Worm (Caenorhabditis elegans): Measurements from ENCODE around the gene D2023.3.

The D2023.3 gene

DNA sequence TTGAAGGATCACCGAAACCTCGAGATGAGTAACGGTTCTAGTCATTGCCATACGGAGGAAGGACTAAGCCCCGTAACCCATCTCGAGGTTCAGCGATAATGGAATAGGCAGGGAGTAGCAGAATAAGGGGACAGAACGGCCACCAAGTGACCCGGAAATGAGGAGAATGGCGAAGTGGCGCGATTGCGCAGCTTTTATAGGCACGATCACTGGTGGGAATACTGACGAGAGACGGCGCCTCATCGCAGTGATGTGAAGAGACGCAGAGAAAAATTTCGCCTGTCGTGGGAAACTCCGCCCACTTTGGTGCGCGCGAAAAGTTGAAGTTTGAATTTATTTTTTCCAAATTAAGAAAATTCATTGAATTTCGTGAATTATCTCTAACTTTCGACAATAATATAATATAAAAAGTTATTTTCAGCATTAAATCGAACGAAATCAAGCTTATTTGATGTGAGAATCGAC, 41.7 kb downstream of the D2023.3 start, which contains the start of gene F55A11.4 (continued):
- TF ChIP-seq F44E2.7 (GFP tag; IDR thresholded peaks at IDR 0.05) (no peak), ztf-11 (tag; optimal IDR thresholded peaks at IDR 0.05) (no peak), unc-62 (GFP tag; optimal IDR thresholded peaks at IDR 0.05 in 1 of 2) (no peak), unc-62 (tag; optimal IDR thresholded peaks at IDR 0.05) (no peak), snpc-4 (tag; optimal IDR thresholded peaks at IDR 0.05) (no peak), ceh-32 (tag; optimal IDR thresholded peaks at IDR 0.05; ENCODE audit: poor library complexity) (no peak), vab-7 (GFP tag; IDR thresholded peaks at IDR 0.05) (0 out of 2 replicates have a peak, but pooled peaks have one; percentile 16), unc-130 (GFP tag; optimal IDR thresholded peaks at IDR 0.05) (peak; percentile 33), F10B5.3 (tag; optimal IDR thresholded peaks at IDR 0.05) (no peak), dmd-8 (GFP tag; IDR thresholded peaks at IDR 0.05) (no peak), mdt-29 (GFP tag; IDR thresholded peaks at IDR 0.05) (no peak), mdl-1 (tag; optimal IDR thresholded peaks at IDR 0.05) (no peak), ama-1 (optimal IDR thresholded peaks at IDR 0.05) (peak; percentile 82), dpl-1 (GFP tag; optimal IDR thresholded peaks at IDR 0.05) (no peak), ctbp-1 (GFP tag; IDR thresholded peaks at IDR 0.05) (no peak), lin-13 (GFP tag; optimal IDR thresholded peaks at IDR 0.05) (no peak), lsy-2 (tag; optimal IDR thresholded peaks at IDR 0.05) (no peak), nhr-76 (tag; optimal IDR thresholded peaks at IDR 0.05) (no peak), Y48G9A.11 (GFP tag; IDR thresholded peaks at IDR 0.05) (no peak), nhr-48 (tag; optimal IDR thresholded peaks at IDR 0.05) (no peak)

ce11 chrV:11769646-11770045, 42.2 kb downstream of the D2023.3 start:
- no peak for TF ChIP-seq spr-1 (tag; optimal IDR thresholded peaks at IDR 0.05)
- TF ChIP-seq unc-62 (GFP tag; optimal IDR thresholded peaks at IDR 0.05 in 1 of 2) = peak in 1 of 2 experiments; percentile 92
- no peak for TF ChIP-seq unc-62 (tag; optimal IDR thresholded peaks at IDR 0.05)
- no peak for TF ChIP-seq T20F7.1 (GFP tag; optimal IDR thresholded peaks at IDR 0.05)
- TF ChIP-seq lin-13 (GFP tag; optimal IDR thresholded peaks at IDR 0.05) = no peak
- no peak for TF ChIP-seq R02D3.7 (tag; optimal IDR thresholded peaks at IDR 0.05)
- TF ChIP-seq dpl-1 (GFP tag; optimal IDR thresholded peaks at IDR 0.05) = no peak
- TF ChIP-seq mxl-3 (GFP tag; optimal IDR thresholded peaks at IDR 0.05) = no peak
- no peak for TF ChIP-seq Y48G9A.11 (GFP tag; IDR thresholded peaks at IDR 0.05)
- no peak for TF ChIP-seq dmd-8 (GFP tag; IDR thresholded peaks at IDR 0.05)
- TF ChIP-seq attf-4 (tag; optimal IDR thresholded peaks at IDR 0.05) = no peak
- TF ChIP-seq unc-130 (GFP tag; optimal IDR thresholded peaks at IDR 0.05) = no peak
- no peak for TF ChIP-seq lin-1 (GFP tag; IDR thresholded peaks at IDR 0.05)
- no peak for TF ChIP-seq Y105C5A.15 (GFP tag; IDR thresholded peaks at IDR 0.05)
- 0 out of 2 replicates have a peak, but pooled peaks have one; percentile 34 for TF ChIP-seq daf-19 (GFP tag; conservative IDR thresholded peaks at IDR 0.05)
- TF ChIP-seq hlh-30 (tag; optimal IDR thresholded peaks at IDR 0.05; ENCODE audit: insufficient read depth) = no peak
- no peak for TF ChIP-seq gei-8 (GFP tag; optimal IDR thresholded peaks at IDR 0.05)
- TF ChIP-seq egl-43 (GFP tag; IDR thresholded peaks at IDR 0.05) = no peak
- TF ChIP-seq nhr-11 (tag; optimal IDR thresholded peaks at IDR 0.05) = no peak
- no peak for TF ChIP-seq ceh-28 (tag; optimal IDR thresholded peaks at IDR 0.05)
- no peak for TF ChIP-seq php-3 (GFP tag; IDR thresholded peaks at IDR 0.05)
- TF ChIP-seq nhr-102 (tag; optimal IDR thresholded peaks at IDR 0.05) = no peak
- TF ChIP-seq snpc-1.2 (GFP tag; IDR thresholded peaks at IDR 0.05) = no peak
- TF ChIP-seq ztf-11 (tag; optimal IDR thresholded peaks at IDR 0.05) = no peak
- TF ChIP-seq aha-1 (tag) = peak; percentile 55
- TF ChIP-seq arid-1 (GFP tag; conservative IDR thresholded peaks at IDR 0.05) = no peak

DNA sequence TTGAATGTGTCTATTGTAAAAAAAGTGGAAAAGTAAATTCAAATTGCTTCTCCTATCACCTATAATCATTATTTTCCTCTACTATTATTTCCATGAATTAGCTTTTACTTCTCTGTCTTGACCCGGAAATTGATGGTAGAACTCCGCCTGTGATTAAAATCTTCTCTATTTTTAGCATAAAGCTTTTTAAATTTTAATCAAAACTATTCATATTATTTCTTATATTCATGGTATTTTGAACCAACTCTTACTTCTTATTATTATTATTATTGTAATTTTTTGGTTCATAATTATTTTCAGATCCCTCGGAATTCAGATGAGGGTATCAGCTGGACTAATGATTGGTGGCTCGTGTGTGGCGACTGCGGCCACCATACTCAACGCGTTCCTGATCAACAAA, 44.8 kb downstream of the D2023.3 start, which contains the start of gene sel-11:
Gene sel-11 (plus strand): TSS at position 301 of the 400 bp plus-strand sequence.
- TF ChIP-seq hlh-30 (tag; optimal IDR thresholded peaks at IDR 0.05; ENCODE audit: insufficient read depth) (no peak), snpc-1.2 (GFP tag; IDR thresholded peaks at IDR 0.05) (no peak), Y5F2A.4 (GFP tag; optimal IDR thresholded peaks at IDR 0.05) (no peak), nhr-237 (tag; optimal IDR thresholded peaks at IDR 0.05) (no peak), lin-38 (GFP tag; IDR thresholded peaks at IDR 0.05) (peak; percentile 18; the same call in 1 of the 2 replicates), ceh-62 (tag; optimal IDR thresholded peaks at IDR 0.05) (no peak), daf-8 (GFP tag; IDR thresholded peaks at IDR 0.05) (no peak), unc-62 (GFP tag; optimal IDR thresholded peaks at IDR 0.05 in 1 of 2) (peak in 1 of 2 experiments; percentile 51), unc-62 (tag; optimal IDR thresholded peaks at IDR 0.05) (no peak), dpl-1 (GFP tag; optimal IDR thresholded peaks at IDR 0.05) (no peak), hmg-1.1 (GFP tag; IDR thresholded peaks at IDR 0.05) (no peak), mdt-29 (GFP tag; IDR thresholded peaks at IDR 0.05) (no peak), dmd-9 (GFP tag; IDR thresholded peaks at IDR 0.05) (no peak)

Measured in whole organism, L4 larva.